Fruit fly (Drosophila melanogaster): ENCODE results near the gene Jon65Aiv.
A peak's percentile ranks its signal among the peaks of the same experiment; 100 is the strongest.

Gene Jon65Aiv

DNA sequence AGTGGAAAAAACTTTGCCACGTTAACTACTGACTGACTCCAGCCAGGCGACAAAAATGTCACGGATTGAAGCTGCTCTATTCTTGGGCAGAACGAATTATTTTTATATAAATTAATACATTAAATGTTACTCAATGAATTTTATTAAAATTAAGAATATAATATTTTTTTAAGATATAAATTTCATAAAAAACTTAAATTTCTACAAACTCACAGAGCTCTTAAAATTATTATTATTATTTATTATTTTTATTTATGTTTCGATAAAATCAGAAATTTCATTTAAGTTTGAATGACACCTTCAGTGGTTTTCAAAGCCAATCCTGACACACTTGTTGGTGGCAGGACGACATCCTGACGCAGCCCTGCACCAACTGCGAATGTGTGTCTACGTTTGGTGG is 46.2 kb downstream of the Jon65Aiv start (continued):
- TF ChIP-seq her (GFP tag; optimal IDR thresholded peaks at IDR 0.05) (no peak), D (optimal IDR thresholded peaks at IDR 0.05) (no peak), D (GFP tag; optimal IDR thresholded peaks at IDR 0.05) (peak; percentile 32), inv (GFP tag; IDR thresholded peaks at IDR 0.05; ENCODE audit: partially characterized antibody) (no peak), croc (GFP tag; conservative IDR thresholded peaks at IDR 0.05) (no peak), Dek (tag; optimal IDR thresholded peaks at IDR 0.05) (no peak), dati (GFP tag; IDR thresholded peaks at IDR 0.05) (no peak), CG17385 (GFP tag; optimal IDR thresholded peaks at IDR 0.05) (peak; percentile 9), ac (GFP tag; optimal IDR thresholded peaks at IDR 0.05) (no peak), CG16779 (GFP tag; IDR thresholded peaks at IDR 0.05) (no peak), CG13424 (tag; optimal IDR thresholded peaks at IDR 0.05) (peak; percentile 51), CG14441 (GFP tag; IDR thresholded peaks at IDR 0.05) (no peak), CG1647 (GFP tag; optimal IDR thresholded peaks at IDR 0.05) (no peak), sug (tag; optimal IDR thresholded peaks at IDR 0.05) (no peak), phol (tag; optimal IDR thresholded peaks at IDR 0.05) (peak; percentile 17), sens (GFP tag) (peak; percentile 5), CG2678 (tag; optimal IDR thresholded peaks at IDR 0.05) (peak; percentile 63), fd102C (GFP tag; optimal IDR thresholded peaks at IDR 0.05) (no peak), CG2712 (tag; optimal IDR thresholded peaks at IDR 0.05) (peak; percentile 58), ERR (GFP tag; optimal IDR thresholded peaks at IDR 0.05) (no peak), CG10209 (GFP tag; optimal IDR thresholded peaks at IDR 0.05) (peak; percentile 3), chinmo (GFP tag; IDR thresholded peaks at IDR 0.05; ENCODE audit: partially characterized antibody) (no peak), CG11456 (GFP tag; IDR thresholded peaks at IDR 0.05) (no peak), CG6175 (GFP tag; IDR thresholded peaks at IDR 0.05) (no peak), ewg (GFP tag; optimal IDR thresholded peaks at IDR 0.05) (no peak), sob (GFP tag; IDR thresholded peaks at IDR 0.05) (0 out of 2 replicates have a peak, but pooled peaks have one; percentile 5), lbe (GFP tag; optimal IDR thresholded peaks at IDR 0.05) (no peak), H2.0 (GFP tag; IDR thresholded peaks at IDR 0.05) (no peak), az2 (GFP tag; optimal IDR thresholded peaks at IDR 0.05) (peak; percentile 13), cad (GFP tag; optimal IDR thresholded peaks at IDR 0.05) (no peak), CG14965 (GFP tag; optimal IDR thresholded peaks at IDR 0.05; ENCODE audit: borderline replicate concordance) (no peak), CG15269 (tag; optimal IDR thresholded peaks at IDR 0.05) (peak; percentile 39), Asciz (GFP tag; optimal IDR thresholded peaks at IDR 0.05) (peak; percentile 3), da (GFP tag; optimal IDR thresholded peaks at IDR 0.05) (no peak), CG10431 (GFP tag; optimal IDR thresholded peaks at IDR 0.05) (no peak), gsb-n (tag; optimal IDR thresholded peaks at IDR 0.05) (peak; percentile 20), CG15011 (GFP tag; optimal IDR thresholded peaks at IDR 0.05) (no peak), fd3F (GFP tag; optimal IDR thresholded peaks at IDR 0.05) (no peak), Oli (tag; optimal IDR thresholded peaks at IDR 0.05) (peak; percentile 12), CG8281 (tag; optimal IDR thresholded peaks at IDR 0.05) (no peak), unpg (GFP tag; optimal IDR thresholded peaks at IDR 0.05) (peak; percentile 33), Ssrp (tag; optimal IDR thresholded peaks at IDR 0.05) (peak; percentile 5), CG13287 (GFP tag; IDR thresholded peaks at IDR 0.05; ENCODE audit: partially characterized antibody) (no peak), row (GFP tag; IDR thresholded peaks at IDR 0.05) (peak; percentile 25; the same call in 1 of the 3 replicates), pita (GFP tag; optimal IDR thresholded peaks at IDR 0.05) (no peak), CG30020 (tag; optimal IDR thresholded peaks at IDR 0.05) (no peak), CG11504 (tag; optimal IDR thresholded peaks at IDR 0.05) (peak; percentile 60), CG10979 (tag; optimal IDR thresholded peaks at IDR 0.05) (peak; percentile 51), chif (GFP tag; optimal IDR thresholded peaks at IDR 0.05) (no peak), E2f2 (GFP tag; IDR thresholded peaks at IDR 0.05) (no peak), CG1233 (GFP tag; optimal IDR thresholded peaks at IDR 0.05) (no peak)
